Worm (Caenorhabditis elegans): ENCODE measurements around the gene C52E4.7.
A peak's percentile ranks its signal among the peaks of the same experiment; 100 is the strongest.

C52E4.7 gene

DNA sequence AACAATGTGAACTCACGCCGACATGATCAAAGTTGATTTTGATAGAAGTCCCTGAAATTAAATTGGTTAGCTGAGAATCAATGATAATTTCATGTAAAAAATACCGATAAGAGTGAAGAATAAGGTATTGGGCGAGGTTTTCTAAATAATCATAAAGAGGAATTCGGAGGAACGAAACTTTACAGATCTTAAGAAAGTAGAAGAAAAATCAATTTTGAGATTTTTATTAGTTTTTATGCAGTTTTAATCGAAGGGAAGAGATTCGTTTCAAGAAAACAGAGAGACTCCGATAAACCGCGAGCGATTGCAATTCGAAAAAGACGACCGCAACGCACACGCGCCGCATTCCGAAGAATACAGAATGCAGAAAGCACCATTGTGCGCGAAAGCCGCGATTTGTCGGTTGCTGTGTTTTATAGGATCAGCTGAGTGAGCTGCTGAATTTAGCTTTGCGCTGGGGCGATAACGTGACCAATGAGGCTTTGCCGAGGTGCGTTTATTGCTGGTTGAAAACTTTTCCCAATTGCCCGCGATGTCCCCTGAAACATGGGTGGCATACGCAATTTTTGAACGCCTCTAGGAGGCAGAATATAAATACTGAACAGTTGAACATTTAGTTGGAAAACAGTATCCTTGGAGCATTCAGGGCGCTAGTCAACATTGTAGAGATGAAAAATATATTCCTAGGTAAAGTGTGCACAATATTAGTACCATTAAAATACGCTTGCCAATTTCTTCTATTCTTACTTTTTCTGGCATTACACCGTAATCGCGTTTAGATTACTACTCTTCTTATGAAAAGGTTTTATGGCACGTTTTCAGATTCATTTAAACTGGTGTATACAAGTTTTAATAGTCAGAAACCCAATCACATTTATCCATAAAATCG is 14.2 kb upstream of the C52E4.7 start, which contains the start of gene snr-4 (continued):
- TF ChIP-seq C34B4.2 (tag; optimal IDR thresholded peaks at IDR 0.05) (peak; percentile 23), unc-86 (tag; optimal IDR thresholded peaks at IDR 0.05) (peak; percentile 94), vab-15 (tag; optimal IDR thresholded peaks at IDR 0.05) (peak; percentile 48), isw-1 (GFP tag; IDR thresholded peaks at IDR 0.05) (peak; percentile 96), efl-3 (GFP tag; optimal IDR thresholded peaks at IDR 0.05) (peak; percentile 68), lin-14 (GFP tag; optimal IDR thresholded peaks at IDR 0.05) (peak; percentile 95), fkh-10 (GFP tag; optimal IDR thresholded peaks at IDR 0.05) (peak; percentile 69), jun-1 (tag; optimal IDR thresholded peaks at IDR 0.05) (peak; percentile 93), alr-1 (tag; optimal IDR thresholded peaks at IDR 0.05; ENCODE audit: borderline replicate concordance) (no peak), lsy-2 (tag; optimal IDR thresholded peaks at IDR 0.05) (peak; percentile 87 to 92), swsn-7 (tag; optimal IDR thresholded peaks at IDR 0.05) (peak; percentile 97), pag-3 (tag; optimal IDR thresholded peaks at IDR 0.05; ENCODE audit: borderline replicate concordance, insufficient read depth) (peak; percentile 36), snpc-4 (tag; optimal IDR thresholded peaks at IDR 0.05) (peak; percentile 99), nhr-19 (GFP tag; conservative IDR thresholded peaks at IDR 0.05) (peak; percentile 98), irx-1 (tag; optimal IDR thresholded peaks at IDR 0.05) (peak; percentile 90), xbp-1 (tag; optimal IDR thresholded peaks at IDR 0.05) (peak; percentile 93), ceh-88 (GFP tag; IDR thresholded peaks at IDR 0.05) (peak; percentile 91), lin-13 (GFP tag; optimal IDR thresholded peaks at IDR 0.05) (peak; percentile 94), aha-1 (tag; optimal IDR thresholded peaks at IDR 0.05) (no peak), dsc-1 (tag; optimal IDR thresholded peaks at IDR 0.05) (peak; percentile 97), nhr-28 (tag; optimal IDR thresholded peaks at IDR 0.05) (no peak), rnt-1 (tag; optimal IDR thresholded peaks at IDR 0.05) (peak; percentile 97), zip-4 (GFP tag; optimal IDR thresholded peaks at IDR 0.05) (peak; percentile 88), mep-1 (tag; optimal IDR thresholded peaks at IDR 0.05) (peak; percentile 84), nhr-77 (tag; optimal IDR thresholded peaks at IDR 0.05) (peak; percentile 95), blmp-1 (tag; optimal IDR thresholded peaks at IDR 0.05) (no peak), unc-30 (tag; optimal IDR thresholded peaks at IDR 0.05) (no peak), sox-4 (tag; optimal IDR thresholded peaks at IDR 0.05) (peak; percentile 81), ama-1 (optimal IDR thresholded peaks at IDR 0.05) (peak; percentile 94), unc-62 (GFP tag; optimal IDR thresholded peaks at IDR 0.05) (peak; percentile 60), efl-1 (optimal IDR thresholded peaks at IDR 0.05) (peak; percentile 91 to 96), efl-1 (GFP tag; optimal IDR thresholded peaks at IDR 0.05 in 1 of 2) (peak; percentile 83 to 99), hlh-17 (GFP tag; optimal IDR thresholded peaks at IDR 0.05; ENCODE audit: borderline replicate concordance) (no peak), egl-27 (tag; optimal IDR thresholded peaks at IDR 0.05) (peak in 1 of 2 experiments; percentile 76), nhr-84 (tag; optimal IDR thresholded peaks at IDR 0.05) (peak; percentile 36)

DNA sequence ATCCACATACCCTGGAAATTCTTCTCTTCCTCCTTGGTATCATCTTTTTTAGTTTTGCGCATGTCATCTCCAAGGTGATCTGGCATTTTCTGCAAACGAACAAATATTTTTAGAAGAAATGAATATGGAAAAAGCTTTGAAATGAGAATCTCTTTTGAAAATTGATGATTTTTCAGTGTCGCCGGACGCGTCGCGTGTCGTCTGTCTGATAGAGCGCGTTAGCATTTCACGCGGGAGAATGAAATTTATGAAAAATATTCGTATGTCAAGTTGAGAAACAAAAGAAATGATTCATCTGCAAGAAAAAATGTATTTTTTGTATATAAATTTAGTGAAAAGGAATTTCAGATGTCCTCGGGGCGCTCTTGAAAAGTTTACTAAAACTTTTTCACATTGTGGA is 11.8 kb upstream of the C52E4.7 start, which contains the start of gene rpt-1:
Gene rpt-1 (minus strand): TSS at position 89 of the 400 bp plus-strand sequence.
- TF ChIP-seq dsc-1 (tag; optimal IDR thresholded peaks at IDR 0.05) (peak; percentile 32), efl-3 (GFP tag; optimal IDR thresholded peaks at IDR 0.05) (no peak), swsn-7 (tag; optimal IDR thresholded peaks at IDR 0.05) (peak; percentile 51), fkh-10 (GFP tag; optimal IDR thresholded peaks at IDR 0.05) (no peak), ztf-11 (tag; optimal IDR thresholded peaks at IDR 0.05) (no peak), snu-23 (GFP tag; optimal IDR thresholded peaks at IDR 0.05) (peak; percentile 68), jun-1 (tag; optimal IDR thresholded peaks at IDR 0.05) (peak; percentile 1), lin-15B (tag; optimal IDR thresholded peaks at IDR 0.05) (peak; percentile 83), nhr-71 (tag; optimal IDR thresholded peaks at IDR 0.05) (peak; percentile 69), ceh-8 (GFP tag; optimal IDR thresholded peaks at IDR 0.05) (no peak), aha-1 (tag; optimal IDR thresholded peaks at IDR 0.05) (no peak), nhr-12 (tag; optimal IDR thresholded peaks at IDR 0.05) (no peak), ztf-4 (tag; optimal IDR thresholded peaks at IDR 0.05) (no peak), skn-1 (tag; optimal IDR thresholded peaks at IDR 0.05) (peak; percentile 99), alr-1 (tag; optimal IDR thresholded peaks at IDR 0.05; ENCODE audit: borderline replicate concordance) (no peak), aly-2 (tag; optimal IDR thresholded peaks at IDR 0.05) (peak; percentile 21), fos-1 (tag; optimal IDR thresholded peaks at IDR 0.05) (peak; percentile 47), hlh-17 (GFP tag; optimal IDR thresholded peaks at IDR 0.05; ENCODE audit: borderline replicate concordance) (no peak), nhr-76 (tag; optimal IDR thresholded peaks at IDR 0.05) (no peak), pax-3 (tag; optimal IDR thresholded peaks at IDR 0.05) (no peak), tlp-1 (tag; optimal IDR thresholded peaks at IDR 0.05) (no peak), unc-86 (tag; optimal IDR thresholded peaks at IDR 0.05) (peak; percentile 24), ces-1 (GFP tag; optimal IDR thresholded peaks at IDR 0.05) (no peak), nhr-20 (tag; optimal IDR thresholded peaks at IDR 0.05) (peak; percentile 69), dpl-1 (GFP tag; optimal IDR thresholded peaks at IDR 0.05) (peak; percentile 85 to 95 (median 91))

Measured in whole organism, L1 larva.